Worm (Caenorhabditis elegans) whole organism, mixed stage, embryonic: Measurements from ENCODE around the gene srv-13.

Experiments
- M03D4.4 ChIP-seq: sonication (generic microtip); optimal IDR thresholded peaks from 2 replicates; lab custom pipeline; 2017; ENCODE audit warnings: mild to moderate bottlenecking, missing genetic modification characterization, missing compliant biosample characterization
- bed-3 ChIP-seq: fragments of 200-800 bp; sonication (Bioruptor generic); optimal IDR thresholded peaks from 3 replicates; lab custom pipeline; 2018; ENCODE audit warnings: mild to moderate bottlenecking, missing genetic modification characterization, moderate library complexity, missing compliant biosample characterization
- blmp-1 ChIP-seq: fragments of 150-350 bp; optimal IDR thresholded peaks from 2 replicates; lab custom pipeline; 2014; ENCODE audit warnings: missing biosample characterization, missing genetic modification characterization
- ceh-39 ChIP-seq: fragments of 150-350 bp; optimal IDR thresholded peaks from 2 replicates; lab custom pipeline; 2014; ENCODE audit warnings: missing biosample characterization, missing genetic modification characterization
- ceh-43 ChIP-seq: fragments of 200-800 bp; sonication (Bioruptor generic); optimal IDR thresholded peaks from 2 replicates; lab custom pipeline; 2018; ENCODE audit warnings: mild to moderate bottlenecking, missing genetic modification characterization, moderate library complexity, missing compliant biosample characterization
- ceh-83 ChIP-seq: fragments of 200-800 bp; sonication (Bioruptor generic); optimal IDR thresholded peaks from 2 replicates; lab custom pipeline; 2018; ENCODE audit warnings: mild to moderate bottlenecking, missing genetic modification characterization, missing compliant biosample characterization
- ces-1 ChIP-seq: fragments of 150-350 bp; optimal IDR thresholded peaks from 2 replicates; lab custom pipeline; 2014; ENCODE audit warnings: missing biosample characterization, missing genetic modification reagents, missing genetic modification characterization
- cnd-1 ChIP-seq: fragments of 200-800 bp; sonication (Bioruptor generic); optimal IDR thresholded peaks from 2 replicates; lab custom pipeline; 2018; ENCODE audit warnings: mild to moderate bottlenecking, missing genetic modification characterization, missing compliant biosample characterization
- elt-1 ChIP-seq: sonication (generic microtip); optimal IDR thresholded peaks from 2 replicates; lab custom pipeline; 2017; ENCODE audit warnings: missing genetic modification characterization, mild to moderate bottlenecking, missing compliant biosample characterization, antibody characterized with exemption, moderate library complexity, borderline replicate concordance; ENCODE audit not compliant: insufficient read depth
- elt-3 ChIP-seq: fragments of 150-350 bp; optimal IDR thresholded peaks from 2 replicates; lab custom pipeline; 2014; ENCODE audit warnings: missing biosample characterization, missing genetic modification characterization
- flh-1 ChIP-seq: fragments of 200-800 bp; sonication (Bioruptor generic); optimal IDR thresholded peaks from 2 replicates; lab custom pipeline; 2018; ENCODE audit warnings: mild to moderate bottlenecking, missing genetic modification characterization, moderate library complexity, missing compliant biosample characterization
- ham-2 ChIP-seq: fragments of 200-800 bp; sonication (Bioruptor generic); optimal IDR thresholded peaks from 2 replicates; lab custom pipeline; 2018; ENCODE audit warnings: mild to moderate bottlenecking, missing genetic modification characterization, missing compliant biosample characterization
- hlh-1 ChIP-seq: fragments of 150-350 bp; optimal IDR thresholded peaks from 2 replicates; lab custom pipeline; 2014; ENCODE audit warnings: missing biosample characterization, missing genetic modification reagents, missing genetic modification characterization
- lin-13 ChIP-seq: fragments of 150-350 bp; optimal IDR thresholded peaks from 2 replicates; lab custom pipeline; 2014; ENCODE audit warnings: missing biosample characterization, missing genetic modification characterization
- lin-32 ChIP-seq: fragments of 200-800 bp; sonication (Bioruptor generic); optimal IDR thresholded peaks from 2 replicates; lab custom pipeline; 2018; ENCODE audit warnings: mild to moderate bottlenecking, missing genetic modification characterization, missing compliant biosample characterization
- lsy-2 ChIP-seq: fragments of 150-350 bp; optimal IDR thresholded peaks from 2 replicates; lab custom pipeline; 2014; ENCODE audit warnings: missing biosample characterization, missing genetic modification characterization
- mab-5 ChIP-seq: fragments of 150-350 bp; optimal IDR thresholded peaks from 2 replicates; lab custom pipeline; 2014; ENCODE audit warnings: missing biosample characterization, missing genetic modification characterization
- mls-2 ChIP-seq: sonication (generic microtip); optimal IDR thresholded peaks from 2 replicates; lab custom pipeline; 2016; ENCODE audit warnings: mild to moderate bottlenecking, missing genetic modification characterization, moderate library complexity, missing compliant biosample characterization
- nhr-12 ChIP-seq: fragments of 150-350 bp; optimal IDR thresholded peaks from 2 replicates; lab custom pipeline; 2014; ENCODE audit warnings: missing biosample characterization, missing genetic modification characterization
- nhr-237 ChIP-seq: fragments of 150-350 bp; optimal IDR thresholded peaks from 2 replicates; lab custom pipeline; 2014; ENCODE audit warnings: missing biosample characterization, missing genetic modification characterization
- nhr-28 ChIP-seq: fragments of 150-350 bp; optimal IDR thresholded peaks from 2 replicates; lab custom pipeline; 2014; ENCODE audit warnings: missing biosample characterization, missing genetic modification characterization
- nhr-76 ChIP-seq: sonication (generic microtip); optimal IDR thresholded peaks from 2 replicates; lab custom pipeline; 2017; ENCODE audit warnings: missing biosample characterization, missing genetic modification characterization
- pha-4 ChIP-seq: fragments of 150-350 bp; optimal IDR thresholded peaks from 2 replicates; lab custom pipeline; 2018; ENCODE audit warnings: missing biosample characterization, missing genetic modification reagents, missing genetic modification characterization
- sem-2 ChIP-seq: fragments of 200-800 bp; sonication (Bioruptor generic); optimal IDR thresholded peaks from 2 replicates; lab custom pipeline; 2018; ENCODE audit warnings: mild to moderate bottlenecking, missing genetic modification characterization, missing compliant biosample characterization
- snpc-4 ChIP-seq: fragments of 150-350 bp; optimal IDR thresholded peaks from 2 replicates; lab custom pipeline; 2014; ENCODE audit warnings: missing biosample characterization, missing genetic modification characterization
- sptf-1 ChIP-seq: sonication (generic microtip); optimal IDR thresholded peaks from 2 replicates; lab custom pipeline; 2017; ENCODE audit warnings: mild to moderate bottlenecking, missing genetic modification characterization, moderate library complexity, missing compliant biosample characterization
- tbx-8 ChIP-seq: fragments of 200-800 bp; sonication (Bioruptor generic); optimal IDR thresholded peaks from 2 replicates; lab custom pipeline; 2018; ENCODE audit warnings: mild to moderate bottlenecking, missing genetic modification characterization, moderate library complexity, missing compliant biosample characterization
- unc-120 ChIP-seq: sonication (generic microtip); optimal IDR thresholded peaks from 2 replicates; lab custom pipeline; 2017; ENCODE audit warnings: missing genetic modification characterization, missing compliant biosample characterization; ENCODE audit not compliant: poor library complexity, severe bottlenecking
- unc-39 ChIP-seq: fragments of 150-350 bp; optimal IDR thresholded peaks from 2 replicates; lab custom pipeline; 2014; ENCODE audit warnings: missing biosample characterization, missing genetic modification characterization
- unc-62 ChIP-seq: fragments of 150-350 bp; optimal IDR thresholded peaks from 2 replicates; lab custom pipeline; 2014; ENCODE audit warnings: missing biosample characterization, missing genetic modification reagents, missing genetic modification characterization
- zip-8 ChIP-seq: fragments of 150-350 bp; optimal IDR thresholded peaks from 2 replicates; lab custom pipeline; 2014; ENCODE audit warnings: missing biosample characterization, missing genetic modification characterization
- ztf-11 ChIP-seq: fragments of 150-350 bp; optimal IDR thresholded peaks from 2 replicates; lab custom pipeline; 2014; ENCODE audit warnings: missing biosample characterization, missing genetic modification characterization

srv-13 gene

ce11 chrIV:6431582-6431981 is 26.6 kb downstream of the srv-13 start, which contains the start of gene acp-7:
Gene acp-7, minus strand, starts transcription at chrIV:6431682.
- TF ChIP-seq lin-32 (GFP tag; lab: Kevin White, UChicago) = no peak
- no peak for TF ChIP-seq tbx-8
- no peak for TF ChIP-seq mls-2
- TF ChIP-seq ceh-43 (GFP tag; lab: Kevin White, UChicago) = no peak
- no peak for TF ChIP-seq pha-4
- no peak for TF ChIP-seq nhr-12 (tag; lab: Kevin White, UChicago)
- TF ChIP-seq lin-13 (tag; lab: Kevin White, UChicago) = no peak
- TF ChIP-seq ces-1 (GFP tag; lab: Kevin White, UChicago) = no peak
- TF ChIP-seq ceh-39 (tag; lab: Kevin White, UChicago) = no peak
- no peak for TF ChIP-seq zip-8 (tag; lab: Kevin White, UChicago)
- TF ChIP-seq blmp-1 (tag; lab: Kevin White, UChicago) = no peak
- no peak for TF ChIP-seq nhr-76
- TF ChIP-seq cnd-1 = no peak

DNA sequence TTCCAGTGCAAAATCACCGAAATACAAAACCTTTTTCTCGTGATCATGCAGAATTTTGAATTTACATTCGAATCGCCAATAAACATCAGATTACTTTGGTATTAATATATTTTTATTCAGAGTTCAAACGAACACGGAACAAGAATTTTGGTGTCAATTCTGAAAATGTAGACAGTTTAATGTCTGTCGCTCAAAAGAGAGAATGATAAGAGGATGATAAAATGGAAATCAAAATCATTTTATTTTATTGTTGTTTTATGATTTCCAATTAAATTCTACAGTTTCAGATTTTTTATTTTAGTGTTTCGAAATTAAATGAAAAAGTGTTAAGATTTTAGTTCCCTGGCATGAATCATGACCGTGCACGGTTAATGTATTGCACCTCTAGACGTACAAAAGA is 27.4 kb downstream of the srv-13 start:
- TF ChIP-seq ztf-11 (tag; lab: Kevin White, UChicago) (no peak), ceh-39 (tag; lab: Kevin White, UChicago) (no peak)

DNA sequence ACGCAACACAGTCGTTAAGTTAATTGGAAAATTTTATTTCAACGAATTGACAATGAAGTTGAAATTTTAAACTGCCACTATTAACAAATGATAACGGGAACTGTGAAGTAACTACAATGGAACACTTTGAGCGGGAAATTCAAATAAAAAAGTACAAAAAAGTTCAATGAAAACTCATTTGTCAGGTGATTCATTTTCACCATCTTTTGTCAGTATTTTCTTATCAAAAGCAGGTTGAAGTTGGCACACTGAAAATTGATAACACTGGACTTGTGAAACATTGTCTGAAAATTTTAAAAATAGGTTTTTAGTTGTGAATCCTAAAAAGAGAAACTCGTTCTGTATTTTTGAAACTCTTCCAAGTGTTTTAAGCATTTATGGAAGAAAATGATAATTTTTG is 28.5 kb downstream of the srv-13 start:
- TF ChIP-seq sem-2 (GFP tag; lab: Kevin White, UChicago) = no peak
- TF ChIP-seq cnd-1 = no peak
- no peak for TF ChIP-seq elt-3 (tag; lab: Kevin White, UChicago)
- no peak for TF ChIP-seq hlh-1 (tag; lab: Kevin White, UChicago)
- TF ChIP-seq lin-13 (tag; lab: Kevin White, UChicago) = no peak
- no peak for TF ChIP-seq ham-2 (GFP tag; lab: Kevin White, UChicago)
- no peak for TF ChIP-seq nhr-12 (tag; lab: Kevin White, UChicago)
- TF ChIP-seq ztf-11 (tag; lab: Kevin White, UChicago) = no peak
- TF ChIP-seq flh-1 = no peak
- TF ChIP-seq nhr-28 (tag; lab: Kevin White, UChicago) = no peak
- TF ChIP-seq unc-62 (GFP tag; lab: Kevin White, UChicago) = no peak
- no peak for TF ChIP-seq ceh-39 (tag; lab: Kevin White, UChicago)
- no peak for TF ChIP-seq sptf-1 (tag; lab: Kevin White, UChicago)
- TF ChIP-seq pha-4 = no peak
- no peak for TF ChIP-seq nhr-237 (tag; lab: Kevin White, UChicago)

- no peak for TF ChIP-seq zip-8 (tag; lab: Kevin White, UChicago)
- no peak for TF ChIP-seq ceh-83
- no peak for TF ChIP-seq lin-13 (tag; lab: Kevin White, UChicago)
- no peak for TF ChIP-seq tbx-8
- no peak for TF ChIP-seq ces-1 (GFP tag; lab: Kevin White, UChicago)
- TF ChIP-seq flh-1 = no peak
- TF ChIP-seq elt-1 = no peak
- TF ChIP-seq unc-120 (tag; lab: Kevin White, UChicago) = no peak
- TF ChIP-seq cnd-1 = no peak
- no peak for TF ChIP-seq bed-3 (GFP tag; lab: Kevin White, UChicago)
- TF ChIP-seq unc-39 (tag; lab: Kevin White, UChicago) = no peak
Observed at ce11 chrIV:6438051-6438450, 33.1 kb downstream of the srv-13 start, which contains the start of gene dlc-5. Gene dlc-5, plus strand, starts transcription at chrIV:6438204.

ce11 chrIV:6441601-6442000 is 36.6 kb downstream of the srv-13 start, which contains the start of gene Y73B6BL.31:
Gene Y73B6BL.31, plus strand, starts transcription at chrIV:6441901.
- no peak for TF ChIP-seq hlh-1 (tag; lab: Kevin White, UChicago)
- TF ChIP-seq flh-1 = no peak
- TF ChIP-seq snpc-4 (tag; lab: Kevin White, UChicago) = no peak
- no peak for TF ChIP-seq zip-8 (tag; lab: Kevin White, UChicago)
- TF ChIP-seq M03D4.4 (tag; lab: Kevin White, UChicago) = no peak
- TF ChIP-seq unc-120 (tag; lab: Kevin White, UChicago) = no peak
- no peak for TF ChIP-seq mab-5
- TF ChIP-seq lsy-2 = no peak
- TF ChIP-seq sem-2 (GFP tag; lab: Kevin White, UChicago) = no peak
- TF ChIP-seq ceh-39 (tag; lab: Kevin White, UChicago) = no peak
- TF ChIP-seq lin-32 (GFP tag; lab: Kevin White, UChicago) = no peak
- no peak for TF ChIP-seq elt-3 (tag; lab: Kevin White, UChicago)
- TF ChIP-seq tbx-8 = no peak
